Fruit fly (Drosophila melanogaster) whole organism, prepupa: ENCODE results near the gene CG3355.

Experiments
- Blimp-1 ChIP-seq: fragments of 200-800 bp; sonication (Bioruptor generic); optimal IDR thresholded peaks from 3 replicates; lab custom pipeline; 2017; ENCODE audit warnings: missing biosample characterization, missing genetic modification characterization, mild to moderate bottlenecking, moderate library complexity, missing genetic modification reagents
- CG10631 ChIP-seq: fragments of 200-800 bp; sonication (Bioruptor generic); optimal IDR thresholded peaks from 2 replicates; lab custom pipeline; 2016; ENCODE audit warnings: missing biosample characterization, missing genetic modification characterization
- CG11294 ChIP-seq: fragments of 200-800 bp; sonication (Bioruptor generic); IDR thresholded peaks from 2 replicates; pipeline ENCODE4 v1.3.6; 2022; ENCODE audit warnings: missing biosample characterization, missing genetic modification characterization
- CG11762 ChIP-seq: fragments of 200-800 bp; sonication (Bioruptor generic); optimal IDR thresholded peaks from 3 replicates; lab custom pipeline; 2016; ENCODE audit warnings: missing biosample characterization, missing genetic modification characterization; ENCODE audit not compliant: insufficient read depth
- CG11902 ChIP-seq: fragments of 200-800 bp; sonication (Bioruptor generic); optimal IDR thresholded peaks from 3 replicates; lab custom pipeline; 2016; ENCODE audit warnings: missing biosample characterization, missing genetic modification characterization
- CG15336 ChIP-seq: fragments of 200-800 bp; sonication (Bioruptor generic); IDR thresholded peaks from 2 replicates; pipeline ENCODE4 v1.3.6; 2022; ENCODE audit warnings: missing biosample characterization, missing genetic modification characterization
- CG1621 ChIP-seq: fragments of 200-800 bp; sonication (Bioruptor generic); optimal IDR thresholded peaks from 3 replicates; lab custom pipeline; 2018; ENCODE audit warnings: missing biosample characterization, mild to moderate bottlenecking, missing genetic modification characterization
- CG16779 ChIP-seq: fragments of 200-800 bp; sonication (Bioruptor generic); optimal IDR thresholded peaks from 3 replicates; lab custom pipeline; 2017; ENCODE audit warnings: missing biosample characterization, mild to moderate bottlenecking, missing genetic modification characterization
- CG31627 ChIP-seq: fragments of 200-800 bp; sonication (Bioruptor generic); optimal IDR thresholded peaks from 3 replicates; lab custom pipeline; 2016; ENCODE audit warnings: missing biosample characterization, missing genetic modification characterization
- CG32006 ChIP-seq: fragments of 200-800 bp; sonication (Bioruptor generic); optimal IDR thresholded peaks from 3 replicates; lab custom pipeline; 2017; ENCODE audit warnings: missing biosample characterization, mild to moderate bottlenecking, missing genetic modification characterization
- CG4318 ChIP-seq: fragments of 200-800 bp; sonication (Bioruptor generic); optimal IDR thresholded peaks from 3 replicates; lab custom pipeline; 2017; ENCODE audit warnings: missing biosample characterization, mild to moderate bottlenecking, missing genetic modification characterization
- CG6276 ChIP-seq: fragments of 200-800 bp; sonication (Bioruptor generic); optimal IDR thresholded peaks from 2 replicates; lab custom pipeline; 2017; ENCODE audit warnings: missing biosample characterization, mild to moderate bottlenecking, missing genetic modification characterization
- CG6792 ChIP-seq: fragments of 200-800 bp; sonication (Bioruptor generic); optimal IDR thresholded peaks from 3 replicates; lab custom pipeline; 2016; ENCODE audit warnings: missing biosample characterization, missing genetic modification characterization
- CG6808 ChIP-seq: fragments of 200-800 bp; sonication (Bioruptor generic); optimal IDR thresholded peaks from 3 replicates; lab custom pipeline; 2017; ENCODE audit warnings: missing biosample characterization, missing genetic modification characterization, mild to moderate bottlenecking, moderate library complexity, missing genetic modification reagents
- CG6854 ChIP-seq: fragments of 200-800 bp; sonication (Bioruptor generic); optimal IDR thresholded peaks from 2 replicates; lab custom pipeline; 2017; ENCODE audit warnings: missing biosample characterization, mild to moderate bottlenecking, missing genetic modification characterization
- CG7368 ChIP-seq: fragments of 200-800 bp; sonication (Bioruptor generic); optimal IDR thresholded peaks from 3 replicates; lab custom pipeline; 2016; ENCODE audit warnings: missing biosample characterization, missing genetic modification characterization
- CG8119 ChIP-seq: fragments of 200-800 bp; sonication (Bioruptor generic); IDR thresholded peaks from 3 replicates; pipeline ENCODE4 v1.3.6; 2022; ENCODE audit warnings: missing biosample characterization, missing genetic modification characterization
- CG8319 ChIP-seq: fragments of 200-800 bp; sonication (Bioruptor generic); optimal IDR thresholded peaks from 3 replicates; lab custom pipeline; 2016; ENCODE audit warnings: missing biosample characterization, missing genetic modification characterization
- CG8632 ChIP-seq: fragments of 200-800 bp; sonication (Bioruptor generic); optimal IDR thresholded peaks from 3 replicates; lab custom pipeline; 2016; ENCODE audit warnings: missing biosample characterization, missing genetic modification characterization
- CG9139 ChIP-seq: fragments of 200-800 bp; sonication (Bioruptor generic); optimal IDR thresholded peaks from 3 replicates; lab custom pipeline; 2017; ENCODE audit warnings: missing biosample characterization, mild to moderate bottlenecking, missing genetic modification characterization
- Eip75B ChIP-seq: fragments of 200-800 bp; sonication (Bioruptor generic); optimal IDR thresholded peaks from 3 replicates; lab custom pipeline; 2016; ENCODE audit warnings: missing biosample characterization, missing genetic modification characterization
- Eip93F ChIP-seq: fragments of 200-800 bp; sonication (Bioruptor generic); optimal IDR thresholded peaks from 2 replicates; lab custom pipeline; 2016; ENCODE audit warnings: missing biosample characterization, mild to moderate bottlenecking, missing genetic modification characterization
- Ets96B ChIP-seq: fragments of 200-800 bp; optimal IDR thresholded peaks from 2 replicates; lab custom pipeline; 2019; ENCODE audit warnings: missing biosample characterization, mild to moderate bottlenecking, missing genetic modification characterization, moderate library complexity
- Gug ChIP-seq: fragments of 200-800 bp; sonication (Bioruptor generic); IDR thresholded peaks from 2 replicates; pipeline ENCODE4 v1.3.6; 2022; ENCODE audit warnings: missing biosample characterization, missing genetic modification characterization
- Hr38 ChIP-seq: sonication (Bioruptor generic); optimal IDR thresholded peaks from 2 replicates; lab custom pipeline; 2016; ENCODE audit warnings: missing biosample characterization, missing genetic modification characterization
- Hr39 ChIP-seq: fragments of 200-800 bp; sonication (Bioruptor generic); optimal IDR thresholded peaks from 2 replicates; lab custom pipeline; 2016; ENCODE audit warnings: missing biosample characterization, missing genetic modification characterization
- Lpt ChIP-seq: fragments of 200-800 bp; sonication (Bioruptor generic); optimal IDR thresholded peaks from 3 replicates; lab custom pipeline; 2016; ENCODE audit warnings: missing biosample characterization, missing genetic modification characterization
- OdsH ChIP-seq: fragments of 200-800 bp; sonication (Bioruptor generic); optimal IDR thresholded peaks from 3 replicates; lab custom pipeline; 2016; ENCODE audit warnings: missing biosample characterization, missing genetic modification characterization
- Smox ChIP-seq: fragments of 200-800 bp; sonication (Bioruptor generic); optimal IDR thresholded peaks from 3 replicates; lab custom pipeline; 2016; ENCODE audit warnings: missing biosample characterization, missing genetic modification characterization
- Sox102F ChIP-seq: fragments of 200-800 bp; sonication (Bioruptor generic); optimal IDR thresholded peaks from 2 replicates; lab custom pipeline; 2016; ENCODE audit warnings: missing biosample characterization, mild to moderate bottlenecking, missing genetic modification characterization
- Sox14 ChIP-seq: fragments of 200-800 bp; sonication (Bioruptor generic); optimal IDR thresholded peaks from 3 replicates; lab custom pipeline; 2016; ENCODE audit warnings: missing biosample characterization, missing genetic modification characterization
- acj6 ChIP-seq: fragments of 200-800 bp; sonication (Bioruptor generic); optimal IDR thresholded peaks from 3 replicates; lab custom pipeline; 2016; ENCODE audit warnings: missing biosample characterization, missing genetic modification characterization
- cyc ChIP-seq: fragments of 200-800 bp; sonication (Bioruptor generic); optimal IDR thresholded peaks from 3 replicates; lab custom pipeline; 2016; ENCODE audit warnings: missing biosample characterization, missing genetic modification characterization
- dac ChIP-seq: fragments of 200-800 bp; sonication (Bioruptor generic); optimal IDR thresholded peaks from 2 replicates; lab custom pipeline; 2017; ENCODE audit warnings: missing biosample characterization, mild to moderate bottlenecking, missing genetic modification characterization
- dsx ChIP-seq: fragments of 200-800 bp; optimal IDR thresholded peaks from 3 replicates; lab custom pipeline; 2019; ENCODE audit warnings: missing biosample characterization, mild to moderate bottlenecking, missing genetic modification characterization, moderate library complexity; ENCODE audit not compliant: poor library complexity, severe bottlenecking
- eg ChIP-seq: fragments of 200-800 bp; sonication (Bioruptor generic); IDR thresholded peaks from 3 replicates; pipeline ENCODE4 v1.3.6; 2022; ENCODE audit warnings: missing biosample characterization, missing genetic modification characterization
- esn ChIP-seq: fragments of 200-800 bp; sonication (Bioruptor generic); optimal IDR thresholded peaks from 2 replicates; lab custom pipeline; 2016; ENCODE audit warnings: missing biosample characterization, mild to moderate bottlenecking, missing genetic modification characterization, moderate library complexity
- fd85E ChIP-seq: fragments of 200-800 bp; sonication (Bioruptor generic); optimal IDR thresholded peaks from 3 replicates; lab custom pipeline; 2016; ENCODE audit warnings: missing biosample characterization, missing genetic modification characterization
- lz ChIP-seq: fragments of 200-800 bp; sonication (Bioruptor generic); optimal IDR thresholded peaks from 3 replicates; lab custom pipeline; 2016; ENCODE audit warnings: missing biosample characterization, missing genetic modification characterization
- pdm3 ChIP-seq: fragments of 200-800 bp; sonication (Bioruptor generic); optimal IDR thresholded peaks from 3 replicates; lab custom pipeline; 2016; ENCODE audit warnings: missing biosample characterization, missing genetic modification characterization
- salr ChIP-seq, 2 experiments: fragments of 200-800 bp; sonication (Bioruptor generic); optimal IDR thresholded peaks; 3 replicates each; lab custom pipeline; 2016 to 2018; ENCODE audit warnings: missing biosample characterization in 2 of 2, missing genetic modification characterization in 2 of 2, mild to moderate bottlenecking in 1 of 2
- spab ChIP-seq: fragments of 200-800 bp; sonication (Bioruptor generic); optimal IDR thresholded peaks from 2 replicates; lab custom pipeline; 2017; ENCODE audit warnings: missing biosample characterization, mild to moderate bottlenecking, missing genetic modification characterization, missing genetic modification reagents
- svp ChIP-seq: fragments of 200-800 bp; sonication (Bioruptor generic); peaks from one replicate; lab custom pipeline; 2016; ENCODE audit warnings: missing biosample characterization, missing genetic modification characterization
- vri ChIP-seq: fragments of 200-800 bp; sonication (Bioruptor generic); optimal IDR thresholded peaks from 3 replicates; lab custom pipeline; 2016; ENCODE audit warnings: missing biosample characterization, mild to moderate bottlenecking, missing genetic modification characterization

Gene CG3355

dm6 chr2L:4648804-4649203, 2.4 kb upstream of the CG3355 start (continued):
- TF ChIP-seq dsx (GFP tag; lab: Kevin White, UChicago) (no peak), CG10631 (GFP tag; lab: Kevin White, UChicago) (peak; percentile 64), CG15336 (GFP tag; lab: Robert Waterston, UW) (peak; percentile 55), cyc (peak; percentile 51), CG11902 (GFP tag; lab: Kevin White, UChicago) (no peak), pdm3 (peak; percentile 55), Hr39 (GFP tag; lab: Kevin White, UChicago) (peak; percentile 70), Sox14 (GFP tag; lab: Kevin White, UChicago) (peak; percentile 72), spab (GFP tag; lab: Kevin White, UChicago) (no peak), vri (GFP tag; lab: Kevin White, UChicago) (peak; percentile 25), Smox (peak; percentile 39), CG11762 (peak; percentile 13), CG7368 (GFP tag; lab: Kevin White, UChicago) (no peak), eg (GFP tag; lab: Robert Waterston, UW) (peak; percentile 48; the same call in 1 of the 3 replicates), Eip93F (no peak), Eip75B (GFP tag; lab: Kevin White, UChicago) (peak; percentile 11), CG6276 (GFP tag; lab: Kevin White, UChicago) (peak; percentile 50), CG6792 (peak; percentile 34), CG31627 (GFP tag; lab: Kevin White, UChicago) (peak; percentile 49), Ets96B (tag; lab: Kevin White, UChicago) (no peak), CG6808 (GFP tag; lab: Kevin White, UChicago) (no peak), fd85E (GFP tag; lab: Kevin White, UChicago) (no peak), CG9139 (GFP tag; lab: Kevin White, UChicago) (no peak), lz (GFP tag; lab: Kevin White, UChicago) (peak; percentile 47), CG16779 (tag; lab: Kevin White, UChicago) (no peak), CG8319 (no peak), dac (GFP tag; lab: Kevin White, UChicago) (no peak), Sox102F (peak; percentile 37), CG11294 (GFP tag; lab: Robert Waterston, UW) (no peak), CG6854 (GFP tag; lab: Kevin White, UChicago) (no peak), Gug (0 out of 2 replicates have a peak, but pooled peaks have one; percentile 22), CG8632 (GFP tag; lab: Kevin White, UChicago) (no peak), acj6 (GFP tag; lab: Kevin White, UChicago) (peak; percentile 47), svp (GFP tag; lab: Kevin White, UChicago) (peak; percentile 71), Hr38 (GFP tag; lab: Kevin White, UChicago) (no peak), esn (GFP tag; lab: Kevin White, UChicago) (peak; percentile 61), CG4318 (GFP tag; lab: Kevin White, UChicago) (peak; percentile 44)

dm6 chr2L:4660932-4661331, 9.7 kb downstream of the CG3355 start:
- TF ChIP-seq CG11762 (no peak), Blimp-1 (no peak), CG8119 (GFP tag; lab: Robert Waterston, UW) (no peak)

- TF ChIP-seq OdsH (GFP tag; lab: Kevin White, UChicago) (no peak), CG6808 (GFP tag; lab: Kevin White, UChicago) (no peak), Sox14 (GFP tag; lab: Kevin White, UChicago) (no peak), CG32006 (GFP tag; lab: Kevin White, UChicago) (no peak), CG4318 (GFP tag; lab: Kevin White, UChicago) (no peak), CG1621 (no peak), fd85E (GFP tag; lab: Kevin White, UChicago) (no peak), Eip93F (no peak), CG11902 (GFP tag; lab: Kevin White, UChicago) (no peak), svp (GFP tag; lab: Kevin White, UChicago) (no peak), Blimp-1 (no peak), Lpt (GFP tag; lab: Kevin White, UChicago) (no peak), CG31627 (GFP tag; lab: Kevin White, UChicago) (no peak), pdm3 (no peak), CG11294 (GFP tag; lab: Robert Waterston, UW) (no peak), salr (GFP tag; optimal IDR thresholded peaks at IDR 0.05; lab: Kevin White, UChicago) (no peak)
- TF ChIP-seq, all 60 proteins: peak for 0
Measured at dm6 chr2L:4682377-4682776, 31.2 kb downstream of the CG3355 start, which contains the start of gene CG11929. TSS of gene CG11929 (plus strand) at chr2L:4682677.
